Worm (Caenorhabditis elegans): ENCODE data around the gene F28H7.8.

F28H7.8 gene

ce11 chrV:10714630-10715029 is 44.1 kb upstream of the F28H7.8 start:
- TF ChIP-seq T26A8.4 (GFP tag; IDR thresholded peaks at IDR 0.05) (peak; percentile 47; the same call in 1 of the 2 replicates), mdt-29 (GFP tag; IDR thresholded peaks at IDR 0.05) (no peak), hlh-11 (tag; optimal IDR thresholded peaks at IDR 0.05) (no peak), sdz-12 (GFP tag; optimal IDR thresholded peaks at IDR 0.05) (peak; percentile 9), nhr-77 (tag; optimal IDR thresholded peaks at IDR 0.05) (no peak), dmd-6 (GFP tag; IDR thresholded peaks at IDR 0.05) (peak; percentile 37; the same call in 1 of the 2 replicates)

ce11 chrV:10715158-10716152 is 43.3 kb upstream of the F28H7.8 start:
- TF ChIP-seq nhr-76 (tag; optimal IDR thresholded peaks at IDR 0.05) (no peak), egl-43 (GFP tag; IDR thresholded peaks at IDR 0.05) (peak; percentile 97), fkh-10 (GFP tag; optimal IDR thresholded peaks at IDR 0.05) (peak; percentile 93), zag-1 (tag; optimal IDR thresholded peaks at IDR 0.05) (peak; percentile 15), pha-4 (GFP tag; IDR thresholded peaks at IDR 0.05) (peak; percentile 92), pha-4 (tag; optimal IDR thresholded peaks at IDR 0.05) (no peak), vab-7 (GFP tag; IDR thresholded peaks at IDR 0.05) (peak; percentile 90), jun-1 (tag; optimal IDR thresholded peaks at IDR 0.05) (peak; percentile 31), php-3 (GFP tag; IDR thresholded peaks at IDR 0.05) (peak; percentile 76), lin-29 (GFP tag; IDR thresholded peaks at IDR 0.05) (peak; percentile 87), ama-1 (optimal IDR thresholded peaks at IDR 0.05) (no peak), spr-3 (GFP tag; optimal IDR thresholded peaks at IDR 0.05) (peak; percentile 62), ceh-82 (tag; optimal IDR thresholded peaks at IDR 0.05) (no peak), spr-1 (tag; optimal IDR thresholded peaks at IDR 0.05) (peak; percentile 29), T26A8.4 (GFP tag; IDR thresholded peaks at IDR 0.05) (peak; percentile 94), dmd-9 (GFP tag; IDR thresholded peaks at IDR 0.05) (peak; percentile 73; the same call in 1 of the 2 replicates), F44E2.7 (GFP tag; IDR thresholded peaks at IDR 0.05) (no peak), lin-15B (tag; optimal IDR thresholded peaks at IDR 0.05) (no peak), sdz-12 (GFP tag; optimal IDR thresholded peaks at IDR 0.05) (no peak), nhr-10 (tag; optimal IDR thresholded peaks at IDR 0.05) (peak; percentile 27), dpl-1 (GFP tag; optimal IDR thresholded peaks at IDR 0.05) (peak; percentile 63), zip-11 (GFP tag; IDR thresholded peaks at IDR 0.05) (no peak), egl-27 (tag; optimal IDR thresholded peaks at IDR 0.05) (no peak), snpc-1.2 (GFP tag; IDR thresholded peaks at IDR 0.05) (no peak), nhr-28 (tag; optimal IDR thresholded peaks at IDR 0.05) (peak; percentile 32), ceh-20 (GFP tag; IDR thresholded peaks at IDR 0.05) (peak; percentile 99), nhr-102 (tag; optimal IDR thresholded peaks at IDR 0.05) (peak; percentile 56), lim-7 (GFP tag; IDR thresholded peaks at IDR 0.05) (0 out of 2 replicates have a peak, but pooled peaks have one; percentile 36), dve-1 (tag; optimal IDR thresholded peaks at IDR 0.05; ENCODE audit: insufficient read depth) (peak; percentile 91), T20F7.1 (GFP tag; optimal IDR thresholded peaks at IDR 0.05) (peak; percentile 57), lin-13 (GFP tag; optimal IDR thresholded peaks at IDR 0.05) (peak; percentile 46), skn-1 (tag; optimal IDR thresholded peaks at IDR 0.05) (no peak), saeg-2 (GFP tag; IDR thresholded peaks at IDR 0.05) (peak; percentile 92), lin-39 (tag; optimal IDR thresholded peaks at IDR 0.05) (no peak), ztf-11 (tag; optimal IDR thresholded peaks at IDR 0.05) (no peak), dmd-6 (GFP tag; IDR thresholded peaks at IDR 0.05) (peak; percentile 98), lin-38 (GFP tag; IDR thresholded peaks at IDR 0.05) (peak; percentile 71), daf-12 (tag; optimal IDR thresholded peaks at IDR 0.05) (no peak), tra-1 (GFP tag; IDR thresholded peaks at IDR 0.05) (peak; percentile 95), mxl-2 (GFP tag; conservative IDR thresholded peaks at IDR 0.05) (peak; percentile 86), ZK546.5 (tag; optimal IDR thresholded peaks at IDR 0.05) (no peak), daf-8 (GFP tag; IDR thresholded peaks at IDR 0.05) (no peak), nhr-6 (tag; optimal IDR thresholded peaks at IDR 0.05) (no peak), F49E8.2 (tag; optimal IDR thresholded peaks at IDR 0.05; ENCODE audit: borderline replicate concordance) (no peak), attf-4 (tag; optimal IDR thresholded peaks at IDR 0.05) (no peak)
